Worm (Caenorhabditis elegans): ENCODE results near the gene B0252.3.

B0252.3 gene

DNA sequence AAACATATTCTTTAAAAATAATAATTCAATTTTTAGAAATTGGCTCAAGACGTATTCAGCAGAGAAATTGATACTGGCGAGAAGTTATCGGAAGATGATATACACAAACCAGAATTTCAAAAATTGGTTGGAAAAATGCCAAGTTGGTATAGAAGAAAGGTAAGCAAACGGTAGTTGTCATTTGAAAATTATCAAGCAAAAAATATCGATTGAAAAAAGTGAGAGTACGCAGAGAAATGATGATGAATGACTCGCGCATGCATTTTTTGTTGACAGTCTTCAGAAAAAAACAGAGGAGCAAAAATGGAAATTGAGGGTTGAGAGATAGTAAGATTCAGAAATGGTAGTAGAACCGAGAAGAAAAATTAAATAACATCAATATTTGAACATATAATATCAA, 25.4 kb upstream of the B0252.3 start:
- no peak for TF ChIP-seq daf-16 (GFP tag; optimal IDR thresholded peaks at IDR 0.05)
- TF ChIP-seq daf-16 (tag; optimal IDR thresholded peaks at IDR 0.05), result peak; percentile 40
- TF ChIP-seq ZK337.2 (GFP tag; IDR thresholded peaks at IDR 0.05), result no peak
- no peak for TF ChIP-seq fkh-10 (GFP tag; optimal IDR thresholded peaks at IDR 0.05)
- TF ChIP-seq unc-62 (GFP tag; optimal IDR thresholded peaks at IDR 0.05 in 1 of 2), result peak in 1 of 2 experiments; percentile 37
- TF ChIP-seq unc-62 (tag; optimal IDR thresholded peaks at IDR 0.05), result no peak
- no peak for TF ChIP-seq mdl-1 (tag; optimal IDR thresholded peaks at IDR 0.05)
- no peak for TF ChIP-seq F44E2.7 (GFP tag; IDR thresholded peaks at IDR 0.05)
- TF ChIP-seq ceh-28 (tag; optimal IDR thresholded peaks at IDR 0.05), result peak; percentile 64
- no peak for TF ChIP-seq fos-1 (tag; optimal IDR thresholded peaks at IDR 0.05)
- TF ChIP-seq nhr-28 (tag; optimal IDR thresholded peaks at IDR 0.05), result no peak
- TF ChIP-seq arid-1 (GFP tag; conservative IDR thresholded peaks at IDR 0.05), result no peak

DNA sequence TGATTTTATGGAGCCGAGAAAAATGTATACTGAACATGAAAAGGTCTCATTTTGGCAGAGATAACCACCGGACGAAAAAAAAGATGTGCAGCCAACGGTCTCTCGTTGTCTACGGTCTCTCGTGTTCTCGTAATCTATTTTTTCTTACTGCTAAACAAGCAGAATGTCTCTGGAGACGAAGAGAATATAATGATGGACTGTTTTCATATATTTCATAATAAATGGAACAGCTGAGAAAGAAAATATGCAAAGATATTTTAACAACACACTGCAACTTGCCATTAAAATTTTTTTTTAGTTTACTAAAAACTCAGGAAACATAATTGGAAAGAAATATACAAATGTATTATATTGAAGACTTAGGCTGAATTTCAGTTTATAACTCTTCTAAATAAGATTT, 22.5 kb upstream of the B0252.3 start:
- TF ChIP-seq hlh-11 (tag; optimal IDR thresholded peaks at IDR 0.05) (peak; percentile 19), php-3 (GFP tag; IDR thresholded peaks at IDR 0.05) (no peak), lsy-2 (tag; optimal IDR thresholded peaks at IDR 0.05) (peak in 1 of 2 experiments; percentile 20), mep-1 (tag; optimal IDR thresholded peaks at IDR 0.05) (no peak)

DNA sequence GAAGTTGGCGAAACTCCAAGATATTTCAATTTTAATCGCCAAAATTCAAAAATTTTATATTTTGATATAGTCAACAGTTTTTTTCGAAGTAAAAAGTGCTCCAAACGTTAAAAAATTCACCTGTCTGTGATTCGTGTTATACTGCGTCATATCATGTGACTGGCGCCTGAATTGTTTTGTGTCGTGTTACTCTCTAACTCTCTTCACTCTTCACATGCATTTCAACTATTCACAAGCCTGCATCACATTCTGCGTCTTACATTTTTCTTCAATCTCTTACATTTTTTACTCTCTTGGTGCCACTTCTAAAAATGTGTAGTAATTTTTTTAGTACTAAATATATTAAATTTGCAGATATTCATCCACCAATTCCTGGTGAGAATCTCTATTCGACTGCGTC, 20.9 kb upstream of the B0252.3 start, which contains the start of gene flcn-1:
flcn-1 (plus strand) TSS at position 348 of the 400 bp plus-strand sequence.
- TF ChIP-seq F37D6.2 (tag; optimal IDR thresholded peaks at IDR 0.05) (no peak), dmd-6 (GFP tag; IDR thresholded peaks at IDR 0.05) (0 out of 2 replicates have a peak, but pooled peaks have one; percentile 28), gei-8 (GFP tag; optimal IDR thresholded peaks at IDR 0.05) (no peak), lsy-2 (tag; optimal IDR thresholded peaks at IDR 0.05) (peak in 1 of 2 experiments; percentile 70), daf-16 (GFP tag; optimal IDR thresholded peaks at IDR 0.05) (no peak), daf-16 (tag; optimal IDR thresholded peaks at IDR 0.05) (peak; percentile 41), rbr-2 (tag; optimal IDR thresholded peaks at IDR 0.05) (peak; percentile 16), dve-1 (tag; optimal IDR thresholded peaks at IDR 0.05; ENCODE audit: insufficient read depth) (peak; percentile 56), unc-62 (GFP tag; optimal IDR thresholded peaks at IDR 0.05 in 1 of 2) (peak in 1 of 2 experiments; percentile 50), unc-62 (tag; optimal IDR thresholded peaks at IDR 0.05) (no peak), fkh-10 (GFP tag; optimal IDR thresholded peaks at IDR 0.05) (no peak), mep-1 (tag; optimal IDR thresholded peaks at IDR 0.05) (peak; percentile 57), hlh-30 (tag; optimal IDR thresholded peaks at IDR 0.05; ENCODE audit: insufficient read depth) (peak; percentile 96), mdl-1 (tag; optimal IDR thresholded peaks at IDR 0.05) (peak in 1 of 2 experiments; percentile 34), ztf-7 (tag; optimal IDR thresholded peaks at IDR 0.05) (peak; percentile 51), mes-2 (tag; optimal IDR thresholded peaks at IDR 0.05; ENCODE audit: poor library complexity, severe bottlenecking) (peak; percentile 44), saeg-2 (GFP tag; IDR thresholded peaks at IDR 0.05) (no peak), lin-1 (GFP tag; IDR thresholded peaks at IDR 0.05) (0 out of 2 replicates have a peak, but pooled peaks have one; percentile 13), ces-1 (GFP tag; optimal IDR thresholded peaks at IDR 0.05) (no peak), sdz-12 (GFP tag; optimal IDR thresholded peaks at IDR 0.05) (no peak), nhr-41 (GFP tag; IDR thresholded peaks at IDR 0.05) (no peak), nhr-28 (tag; optimal IDR thresholded peaks at IDR 0.05) (peak; percentile 33), pha-4 (GFP tag; IDR thresholded peaks at IDR 0.05) (no peak), pha-4 (tag; optimal IDR thresholded peaks at IDR 0.05) (peak; percentile 38), hlh-11 (tag; optimal IDR thresholded peaks at IDR 0.05) (peak; percentile 61)

DNA sequence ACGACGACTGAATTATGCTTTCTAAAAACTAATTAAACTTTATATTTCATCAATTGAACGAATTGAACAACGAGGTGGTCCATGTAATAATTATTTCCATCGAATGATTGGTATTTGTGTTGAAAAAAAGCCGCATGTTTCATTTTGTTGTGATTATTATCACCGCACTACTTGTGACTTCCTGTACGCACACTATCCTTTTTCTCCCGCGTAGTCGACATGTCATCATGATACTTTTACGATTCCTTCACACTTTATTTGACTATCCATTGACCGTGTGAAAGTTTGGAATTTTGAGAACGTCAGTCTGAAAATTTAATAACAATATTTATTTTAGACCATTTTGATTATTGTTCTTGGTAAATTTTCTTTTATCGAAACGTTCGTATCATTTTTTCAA, 20.0 kb upstream of the B0252.3 start, which contains the start of gene F22D3.4:
F22D3.4 (minus strand) TSS at position 1 of the 400 bp plus-strand sequence.
- no peak for TF ChIP-seq spr-1 (tag; optimal IDR thresholded peaks at IDR 0.05)
- TF ChIP-seq daf-16 (GFP tag; optimal IDR thresholded peaks at IDR 0.05), result no peak
- peak; percentile 11 for TF ChIP-seq daf-16 (tag; optimal IDR thresholded peaks at IDR 0.05)
- TF ChIP-seq nhr-48 (tag; optimal IDR thresholded peaks at IDR 0.05), result no peak
- TF ChIP-seq nhr-10 (tag; optimal IDR thresholded peaks at IDR 0.05), result no peak
- TF ChIP-seq nhr-102 (tag; optimal IDR thresholded peaks at IDR 0.05), result no peak
- TF ChIP-seq aly-2 (tag; optimal IDR thresholded peaks at IDR 0.05), result no peak
- TF ChIP-seq nhr-77 (tag; optimal IDR thresholded peaks at IDR 0.05), result peak; percentile 0
- TF ChIP-seq sdz-12 (GFP tag; optimal IDR thresholded peaks at IDR 0.05), result no peak
- no peak for TF ChIP-seq Y75B8A.6 (GFP tag; IDR thresholded peaks at IDR 0.05)
- no peak for TF ChIP-seq tag-97 (GFP tag; IDR thresholded peaks at IDR 0.05)
- TF ChIP-seq D1046.2 (GFP tag; IDR thresholded peaks at IDR 0.05), result no peak
- no peak for TF ChIP-seq cey-2 (tag; optimal IDR thresholded peaks at IDR 0.05; ENCODE audit: borderline replicate concordance, insufficient read depth)
- TF ChIP-seq mdt-29 (GFP tag; IDR thresholded peaks at IDR 0.05), result no peak
- TF ChIP-seq F10B5.3 (tag; optimal IDR thresholded peaks at IDR 0.05), result no peak
- no peak for TF ChIP-seq set-16 (GFP tag; IDR thresholded peaks at IDR 0.05)
- no peak for TF ChIP-seq ceh-44 (GFP tag; IDR thresholded peaks at IDR 0.05)
- TF ChIP-seq arid-1 (GFP tag; conservative IDR thresholded peaks at IDR 0.05), result no peak
- TF ChIP-seq saeg-2 (GFP tag; IDR thresholded peaks at IDR 0.05), result no peak
- no peak for TF ChIP-seq gei-8 (GFP tag; optimal IDR thresholded peaks at IDR 0.05)
